Worm (Caenorhabditis elegans) whole organism, L2 larva: Measurements from ENCODE around the gene nhr-262.

Experiments
- C34F6.9 ChIP-seq: fragments of 150-350 bp; optimal IDR thresholded peaks from 2 replicates; lab custom pipeline; 2014; ENCODE audit warnings: missing biosample characterization, missing genetic modification characterization
- F13H6.1 ChIP-seq: sonication (generic microtip); optimal IDR thresholded peaks from 2 replicates; lab custom pipeline; 2016; ENCODE audit warnings: missing genetic modification characterization, missing compliant biosample characterization
- R02D3.7 ChIP-seq: fragments of 150-350 bp; optimal IDR thresholded peaks from 2 replicates; lab custom pipeline; 2014; ENCODE audit warnings: missing biosample characterization, missing genetic modification characterization
- Y55F3AM.14 ChIP-seq: fragments of 200-800 bp; sonication (Bioruptor generic); optimal IDR thresholded peaks from 2 replicates; lab custom pipeline; 2018; ENCODE audit warnings: mild to moderate bottlenecking, missing genetic modification characterization, missing compliant biosample characterization
- ZK546.5 ChIP-seq: sonication (generic microtip); optimal IDR thresholded peaks from 2 replicates; lab custom pipeline; 2017; ENCODE audit warnings: missing biosample characterization, missing genetic modification characterization
- aly-2 ChIP-seq: fragments of 150-350 bp; optimal IDR thresholded peaks from 2 replicates; lab custom pipeline; 2014; ENCODE audit warnings: missing biosample characterization, missing genetic modification characterization
- ama-1 ChIP-seq: fragments of 150-350 bp; optimal IDR thresholded peaks from 2 replicates; lab custom pipeline; 2018; ENCODE audit warnings: inconsistent platforms
- blmp-1 ChIP-seq: sonication (generic microtip); optimal IDR thresholded peaks from 2 replicates; lab custom pipeline; 2017; ENCODE audit warnings: missing genetic modification characterization, mild to moderate bottlenecking, missing compliant biosample characterization, antibody characterized with exemption, moderate library complexity; ENCODE audit not compliant: insufficient read depth
- ceh-16 ChIP-seq: fragments of 150-350 bp; optimal IDR thresholded peaks from 2 replicates; lab custom pipeline; 2014; ENCODE audit warnings: missing biosample characterization, missing genetic modification characterization
- ceh-82 ChIP-seq: fragments of 150-350 bp; optimal IDR thresholded peaks from 2 replicates; lab custom pipeline; 2014; ENCODE audit warnings: missing biosample characterization, missing genetic modification characterization
- dmd-4 ChIP-seq: sonication (generic microtip); optimal IDR thresholded peaks from 2 replicates; lab custom pipeline; 2017; ENCODE audit warnings: missing biosample characterization, missing genetic modification characterization
- elt-3 ChIP-seq: sonication (generic microtip); optimal IDR thresholded peaks from 2 replicates; lab custom pipeline; 2017; ENCODE audit warnings: missing biosample characterization, missing genetic modification characterization
- fos-1 ChIP-seq: fragments of 150-350 bp; optimal IDR thresholded peaks from 2 replicates; lab custom pipeline; 2014; ENCODE audit warnings: missing biosample characterization, missing genetic modification characterization
- gmeb-1 ChIP-seq: fragments of 150-350 bp; optimal IDR thresholded peaks from 2 replicates; lab custom pipeline; 2014; ENCODE audit warnings: missing biosample characterization, missing genetic modification characterization
- lin-11 ChIP-seq: fragments of 150-350 bp; sonication (generic microtip); optimal IDR thresholded peaks from 2 replicates; lab custom pipeline; 2014; ENCODE audit warnings: missing biosample characterization, missing genetic modification characterization, inconsistent platforms, mixed read lengths
- lsy-2 ChIP-seq, 2 experiments: fragments of 150-350 bp in 1 of 2; sonication (generic microtip) in 1 of 2; optimal IDR thresholded peaks; 2 replicates each; lab custom pipeline; 2014 to 2017; ENCODE audit warnings: missing biosample characterization in 2 of 2, missing genetic modification characterization in 2 of 2
- mab-5 ChIP-seq: fragments of 150-350 bp; optimal IDR thresholded peaks from 2 replicates; lab custom pipeline; 2014; ENCODE audit warnings: missing biosample characterization, missing genetic modification characterization
- mbf-1 ChIP-seq: sonication (generic microtip); optimal IDR thresholded peaks from 2 replicates; lab custom pipeline; 2017; ENCODE audit warnings: missing biosample characterization, missing genetic modification characterization
- nhr-10 ChIP-seq: sonication (generic microtip); optimal IDR thresholded peaks from 2 replicates; lab custom pipeline; 2017; ENCODE audit warnings: missing biosample characterization, missing genetic modification characterization
- nhr-11 ChIP-seq: fragments of 150-350 bp; optimal IDR thresholded peaks from 2 replicates; lab custom pipeline; 2014; ENCODE audit warnings: missing biosample characterization, missing genetic modification characterization
- nhr-12 ChIP-seq: fragments of 150-350 bp; optimal IDR thresholded peaks from 2 replicates; lab custom pipeline; 2014; ENCODE audit warnings: missing biosample characterization, missing genetic modification characterization
- nhr-129 ChIP-seq: fragments of 150-350 bp; optimal IDR thresholded peaks from 2 replicates; lab custom pipeline; 2014; ENCODE audit warnings: missing biosample characterization, missing genetic modification characterization
- nhr-21 ChIP-seq: fragments of 150-350 bp; optimal IDR thresholded peaks from 2 replicates; lab custom pipeline; 2014; ENCODE audit warnings: missing biosample characterization, missing genetic modification characterization
- nhr-237 ChIP-seq: fragments of 150-350 bp; optimal IDR thresholded peaks from 2 replicates; lab custom pipeline; 2014; ENCODE audit warnings: missing biosample characterization, missing genetic modification characterization
- peb-1 ChIP-seq: fragments of 150-350 bp; optimal IDR thresholded peaks from 2 replicates; lab custom pipeline; 2014; ENCODE audit warnings: missing biosample characterization, missing genetic modification characterization
- sem-4 ChIP-seq: fragments of 150-350 bp; optimal IDR thresholded peaks from 2 replicates; lab custom pipeline; 2014; ENCODE audit warnings: missing biosample characterization, missing genetic modification reagents, missing genetic modification characterization
- skn-1 ChIP-seq: sonication (generic microtip); optimal IDR thresholded peaks from 2 replicates; lab custom pipeline; 2017; ENCODE audit warnings: missing biosample characterization, missing genetic modification characterization
- sma-3 ChIP-seq: sonication (generic microtip); optimal IDR thresholded peaks from 2 replicates; lab custom pipeline; 2016; ENCODE audit warnings: missing genetic modification reagents, missing genetic modification characterization, missing compliant biosample characterization
- sma-9 ChIP-seq, 2 experiments: fragments of 150-350 bp in 1 of 2; sonication (generic microtip) in 1 of 2; optimal IDR thresholded peaks; 2 replicates each; lab custom pipeline; 2014 to 2016; ENCODE audit warnings: missing genetic modification characterization in 2 of 2, mild to moderate bottlenecking in 1 of 2, missing biosample characterization in 1 of 2, missing compliant biosample characterization in 1 of 2, missing genetic modification reagents in 1 of 2, moderate library complexity in 1 of 2
- snpc-4 ChIP-seq: fragments of 150-350 bp; optimal IDR thresholded peaks from 2 replicates; lab custom pipeline; 2014; ENCODE audit warnings: missing biosample characterization, missing genetic modification characterization
- unc-55 ChIP-seq: fragments of 150-350 bp; sonication (generic microtip); optimal IDR thresholded peaks from 3 replicates; lab custom pipeline; 2014; ENCODE audit warnings: missing biosample characterization, missing genetic modification reagents, missing genetic modification characterization
- unc-62 ChIP-seq: fragments of 150-350 bp; optimal IDR thresholded peaks from 2 replicates; lab custom pipeline; 2014; ENCODE audit warnings: missing biosample characterization, missing genetic modification reagents, missing genetic modification characterization
- zag-1 ChIP-seq: fragments of 150-350 bp; optimal IDR thresholded peaks from 2 replicates; lab custom pipeline; 2014; ENCODE audit warnings: missing biosample characterization, missing genetic modification characterization
- ztf-1 ChIP-seq: fragments of 200-800 bp; sonication (Bioruptor generic); conservative IDR thresholded peaks from 2 replicates; pipeline ENCODE4 v1.3.6; 2022; ENCODE audit warnings: missing genetic modification characterization, missing compliant biosample characterization
- ztf-11 ChIP-seq: sonication (generic microtip); optimal IDR thresholded peaks from 2 replicates; lab custom pipeline; 2017; ENCODE audit warnings: missing biosample characterization, missing genetic modification characterization

nhr-262 gene

ce11 chrV:16910864-16911263 lies 6.2 kb downstream of the nhr-262 start:
- peak; percentile 6 for TF ChIP-seq nhr-129
- TF ChIP-seq unc-55, result peak; percentile 18
- TF ChIP-seq aly-2 (tag; lab: Kevin White, UChicago), result no peak
- no peak for TF ChIP-seq nhr-21 (tag; lab: Kevin White, UChicago)
- peak; percentile 7 for TF ChIP-seq sma-9 (GFP tag; optimal IDR thresholded peaks at IDR 0.05; lab: Kevin White, UChicago)
- TF ChIP-seq sma-9 (tag; optimal IDR thresholded peaks at IDR 0.05; lab: Kevin White, UChicago), result no peak

ce11 chrV:16911294-16911693 lies 6.6 kb downstream of the nhr-262 start:
- peak; percentile 44 for TF ChIP-seq fos-1
- no peak for TF ChIP-seq lsy-2 (tag; optimal IDR thresholded peaks at IDR 0.05; lab: Kevin White, UChicago)

ce11 chrV:16911934-16912333 lies 7.2 kb downstream of the nhr-262 start, which contains the start of gene nhr-116:
nhr-116 (plus strand) TSS chrV:16912234.
- TF ChIP-seq aly-2 (tag; lab: Kevin White, UChicago), result no peak
- TF ChIP-seq lin-11, result no peak
- no peak for TF ChIP-seq sma-3 (GFP tag; lab: Kevin White, UChicago)
- no peak for TF ChIP-seq Y55F3AM.14 (GFP tag; lab: Kevin White, UChicago)
- TF ChIP-seq nhr-10 (tag; lab: Kevin White, UChicago), result no peak
- no peak for TF ChIP-seq nhr-237 (tag; lab: Kevin White, UChicago)
- no peak for TF ChIP-seq R02D3.7
- no peak for TF ChIP-seq ama-1 (lab: Kevin White, UChicago)

- no peak for TF ChIP-seq ceh-82 (tag; lab: Kevin White, UChicago)
- no peak for TF ChIP-seq F13H6.1 (tag; lab: Kevin White, UChicago)
- no peak for TF ChIP-seq snpc-4 (tag; lab: Kevin White, UChicago)
- TF ChIP-seq unc-62 (GFP tag; lab: Kevin White, UChicago), result no peak
- no peak for TF ChIP-seq nhr-12 (tag; lab: Kevin White, UChicago)
- no peak for TF ChIP-seq ZK546.5 (tag; lab: Kevin White, UChicago)
- TF ChIP-seq peb-1 (tag; lab: Kevin White, UChicago), result no peak
- TF ChIP-seq elt-3 (tag; lab: Kevin White, UChicago), result no peak
- TF ChIP-seq C34F6.9 (tag; lab: Kevin White, UChicago), result no peak
- no peak for TF ChIP-seq ztf-11 (tag; lab: Kevin White, UChicago)
- TF ChIP-seq fos-1, result no peak
- no peak for TF ChIP-seq zag-1 (tag; lab: Kevin White, UChicago)
- no peak for TF ChIP-seq mab-5 (tag; lab: Kevin White, UChicago)
- TF ChIP-seq ceh-16, result no peak
- TF ChIP-seq gmeb-1 (tag; lab: Kevin White, UChicago), result no peak
- TF ChIP-seq sma-9 (GFP tag; optimal IDR thresholded peaks at IDR 0.05; lab: Kevin White, UChicago), result no peak
- TF ChIP-seq sma-9 (tag; optimal IDR thresholded peaks at IDR 0.05; lab: Kevin White, UChicago), result no peak
- no peak for TF ChIP-seq blmp-1 (tag; lab: Kevin White, UChicago)
- TF ChIP-seq, all 48 proteins: peak for 0
These were observed 11.4 kb downstream of the nhr-262 start, which contains the start of gene F09C6.10 for ce11 chrV:16916079-16916478. F09C6.10 (minus strand) TSS chrV:16916179.

- TF ChIP-seq skn-1 (tag; lab: Kevin White, UChicago), result no peak
- no peak for TF ChIP-seq ceh-82 (tag; lab: Kevin White, UChicago)
- no peak for TF ChIP-seq dmd-4 (tag; lab: Kevin White, UChicago)
- TF ChIP-seq C34F6.9 (tag; lab: Kevin White, UChicago), result no peak
- TF ChIP-seq snpc-4 (tag; lab: Kevin White, UChicago), result no peak
- TF ChIP-seq blmp-1 (tag; lab: Kevin White, UChicago), result no peak
- no peak for TF ChIP-seq lsy-2 (tag; optimal IDR thresholded peaks at IDR 0.05; lab: Kevin White, UChicago)
- no peak for TF ChIP-seq peb-1 (tag; lab: Kevin White, UChicago)
- TF ChIP-seq nhr-11 (tag; lab: Kevin White, UChicago), result no peak
- TF ChIP-seq mab-5 (tag; lab: Kevin White, UChicago), result no peak
- no peak for TF ChIP-seq nhr-129
- no peak for TF ChIP-seq lin-11
- no peak for TF ChIP-seq nhr-10 (tag; lab: Kevin White, UChicago)
- TF ChIP-seq mbf-1, result no peak
- no peak for TF ChIP-seq nhr-21 (tag; lab: Kevin White, UChicago)
- no peak for TF ChIP-seq nhr-12 (tag; lab: Kevin White, UChicago)
- TF ChIP-seq ztf-1 (GFP tag; lab: Robert Waterston, UW), result no peak
- TF ChIP-seq sem-4 (tag; lab: Kevin White, UChicago), result no peak
- TF ChIP-seq, all 48 proteins: peak for 0
These were observed 13.7 kb downstream of the nhr-262 start, which contains the start of the genes fbxa-206 and Y102A5C.2 for ce11 chrV:16918378-16918777. fbxa-206 (minus strand) TSS chrV:16918478. Y102A5C.2 (plus strand) TSS chrV:16918731.
